Worm (Caenorhabditis elegans) whole organism, L4 larva: ENCODE data around the gene cyn-16.

ENCODE experiments used
- F10B5.3 ChIP-seq: sonication (generic microtip); optimal IDR thresholded peaks from 2 replicates; lab custom pipeline; 2016; ENCODE audit warnings: mild to moderate bottlenecking, missing genetic modification characterization, missing compliant biosample characterization
- F26F4.8 ChIP-seq: fragments of 200-800 bp; sonication (Bioruptor generic); conservative IDR thresholded peaks from 2 replicates; pipeline ENCODE4 v1.3.6; 2022; ENCODE audit warnings: missing genetic modification characterization, missing compliant biosample characterization
- F37D6.2 ChIP-seq: sonication (generic microtip); optimal IDR thresholded peaks from 2 replicates; lab custom pipeline; 2016; ENCODE audit warnings: mild to moderate bottlenecking, missing genetic modification characterization, missing compliant biosample characterization
- F44E2.7 ChIP-seq: fragments of 200-800 bp; sonication (Bioruptor generic); IDR thresholded peaks from 2 replicates; pipeline ENCODE4 v2.1.2; 2022; ENCODE audit warnings: missing genetic modification characterization, missing compliant biosample characterization
- Y105C5A.15 ChIP-seq: fragments of 200-800 bp; sonication (Bioruptor generic); IDR thresholded peaks from 2 replicates; pipeline ENCODE4 v1.3.6; 2022; ENCODE audit warnings: missing genetic modification characterization, missing compliant biosample characterization
- Y48G9A.11 ChIP-seq: fragments of 200-800 bp; sonication (Bioruptor generic); IDR thresholded peaks from 2 replicates; pipeline ENCODE4 v1.3.6; 2022; ENCODE audit warnings: missing genetic modification reagents, missing genetic modification characterization, missing compliant biosample characterization
- Y5F2A.4 ChIP-seq: fragments of 200-800 bp; sonication (Bioruptor generic); optimal IDR thresholded peaks from 2 replicates; lab custom pipeline; 2018; ENCODE audit warnings: mild to moderate bottlenecking, missing genetic modification characterization, missing compliant biosample characterization
- Y75B8A.6 ChIP-seq: fragments of 200-800 bp; sonication (Bioruptor generic); IDR thresholded peaks from 2 replicates; pipeline ENCODE4 v1.3.6; 2022; ENCODE audit warnings: missing genetic modification reagents, missing genetic modification characterization, missing compliant biosample characterization
- ZK337.2 ChIP-seq: fragments of 200-800 bp; sonication (Bioruptor generic); IDR thresholded peaks from 2 replicates; pipeline ENCODE4 v1.3.6; 2022; ENCODE audit warnings: missing genetic modification reagents, missing genetic modification characterization, missing compliant biosample characterization
- aly-2 ChIP-seq: sonication (generic microtip); optimal IDR thresholded peaks from 2 replicates; lab custom pipeline; 2018; ENCODE audit warnings: missing biosample characterization, missing genetic modification characterization
- ceh-20 ChIP-seq: fragments of 200-800 bp; sonication (Bioruptor generic); IDR thresholded peaks from 2 replicates; pipeline ENCODE4 v1.3.6; 2022; ENCODE audit warnings: missing genetic modification reagents, missing genetic modification characterization, missing compliant biosample characterization
- ceh-28 ChIP-seq: fragments of 150-350 bp; optimal IDR thresholded peaks from 2 replicates; lab custom pipeline; 2014; ENCODE audit warnings: missing biosample characterization, missing genetic modification reagents, missing genetic modification characterization
- ceh-32 ChIP-seq: sonication (generic microtip); optimal IDR thresholded peaks from 2 replicates; lab custom pipeline; 2016; ENCODE audit warnings: mild to moderate bottlenecking, missing genetic modification characterization, missing compliant biosample characterization; ENCODE audit not compliant: poor library complexity
- ceh-82 ChIP-seq: sonication (generic microtip); optimal IDR thresholded peaks from 2 replicates; lab custom pipeline; 2017; ENCODE audit warnings: missing biosample characterization, missing genetic modification characterization
- ctbp-1 ChIP-seq: fragments of 200-800 bp; sonication (Bioruptor generic); IDR thresholded peaks from 2 replicates; pipeline ENCODE4 v1.3.6; 2022; ENCODE audit warnings: missing genetic modification reagents, missing genetic modification characterization, missing compliant biosample characterization
- daf-12 ChIP-seq: fragments of 150-350 bp; optimal IDR thresholded peaks from 2 replicates; lab custom pipeline; 2014; ENCODE audit warnings: missing biosample characterization, missing genetic modification reagents, missing genetic modification characterization
- daf-16 ChIP-seq, 3 experiments: sonication (generic microtip); optimal IDR thresholded peaks; 2 replicates each; lab custom pipeline; 2016 to 2017; ENCODE audit warnings: missing genetic modification characterization in 3 of 3, missing genetic modification reagents in 3 of 3, mild to moderate bottlenecking in 2 of 3, missing compliant biosample characterization in 2 of 3, missing biosample characterization in 1 of 3, moderate library complexity in 1 of 3
- dmd-6 ChIP-seq: fragments of 200-800 bp; sonication (Bioruptor generic); IDR thresholded peaks from 2 replicates; pipeline ENCODE4 v1.3.6; 2022; ENCODE audit warnings: missing genetic modification reagents, missing genetic modification characterization, missing compliant biosample characterization
- dpl-1 ChIP-seq: fragments of 150-350 bp; optimal IDR thresholded peaks from 2 replicates; lab custom pipeline; 2014; ENCODE audit warnings: missing biosample characterization, missing genetic modification reagents, missing genetic modification characterization
- duxl-1 ChIP-seq: sonication (generic microtip); optimal IDR thresholded peaks from 2 replicates; lab custom pipeline; 2016; ENCODE audit warnings: mild to moderate bottlenecking, missing genetic modification characterization, moderate library complexity, missing compliant biosample characterization; ENCODE audit not compliant: poor library complexity
- dve-1 ChIP-seq: sonication (generic microtip); optimal IDR thresholded peaks from 2 replicates; lab custom pipeline; 2017; ENCODE audit warnings: antibody characterized with exemption, mild to moderate bottlenecking, missing genetic modification characterization, missing compliant biosample characterization; ENCODE audit not compliant: insufficient read depth
- egl-43 ChIP-seq: fragments of 200-800 bp; sonication (Bioruptor generic); IDR thresholded peaks from 2 replicates; pipeline ENCODE4 v1.3.6; 2022; ENCODE audit warnings: missing genetic modification reagents, missing genetic modification characterization, missing compliant biosample characterization
- gei-8 ChIP-seq: fragments of 200-800 bp; sonication (Bioruptor generic); optimal IDR thresholded peaks from 2 replicates; lab custom pipeline; 2018; ENCODE audit warnings: mild to moderate bottlenecking, missing genetic modification characterization, missing compliant biosample characterization
- hif-1 ChIP-seq, 2 experiments: sonication (generic microtip); optimal IDR thresholded peaks; 2 replicates each; lab custom pipeline; 2016 to 2017; ENCODE audit warnings: missing compliant biosample characterization in 2 of 2, missing genetic modification characterization in 2 of 2, missing genetic modification reagents in 2 of 2, missing genotype in 2 of 2, mild to moderate bottlenecking in 1 of 2
- hlh-30 ChIP-seq: sonication (generic microtip); optimal IDR thresholded peaks from 2 replicates; lab custom pipeline; 2017; ENCODE audit warnings: antibody characterized with exemption, mild to moderate bottlenecking, missing genetic modification characterization, missing compliant biosample characterization; ENCODE audit not compliant: insufficient read depth
- jun-1 ChIP-seq: fragments of 150-350 bp; optimal IDR thresholded peaks from 2 replicates; lab custom pipeline; 2014; ENCODE audit warnings: missing biosample characterization, missing genetic modification reagents, missing genetic modification characterization
- lim-7 ChIP-seq: fragments of 200-800 bp; sonication (Bioruptor generic); IDR thresholded peaks from 2 replicates; pipeline ENCODE4 v1.3.6; 2022; ENCODE audit warnings: missing genetic modification characterization, missing compliant biosample characterization
- lin-1 ChIP-seq: fragments of 200-800 bp; sonication (Bioruptor generic); IDR thresholded peaks from 2 replicates; pipeline ENCODE4 v1.3.6; 2022; ENCODE audit warnings: missing genetic modification reagents, missing genetic modification characterization, missing compliant biosample characterization
- lin-13 ChIP-seq: fragments of 150-350 bp; optimal IDR thresholded peaks from 2 replicates; lab custom pipeline; 2014; ENCODE audit warnings: missing biosample characterization, missing genetic modification reagents, missing genetic modification characterization
- lin-15B ChIP-seq: fragments of 150-350 bp; sonication (generic microtip); optimal IDR thresholded peaks from 3 replicates; lab custom pipeline; 2014; ENCODE audit warnings: missing biosample characterization, missing genetic modification characterization
- lin-38 ChIP-seq: fragments of 200-800 bp; sonication (Bioruptor generic); IDR thresholded peaks from 2 replicates; pipeline ENCODE4 v1.3.6; 2022; ENCODE audit warnings: missing genetic modification reagents, missing genetic modification characterization, missing compliant biosample characterization
- lin-39 ChIP-seq: fragments of 150-350 bp; optimal IDR thresholded peaks from 2 replicates; lab custom pipeline; 2014; ENCODE audit warnings: missing biosample characterization, missing genetic modification reagents, missing genetic modification characterization
- madf-9 ChIP-seq: fragments of 200-800 bp; sonication (Bioruptor generic); conservative IDR thresholded peaks from 2 replicates; pipeline ENCODE4 v1.3.6; 2022; ENCODE audit warnings: missing genetic modification reagents, missing genetic modification characterization, missing compliant biosample characterization
- mdl-1 ChIP-seq, 2 experiments: fragments of 150-350 bp in 1 of 2; sonication (generic microtip) in 1 of 2; optimal IDR thresholded peaks; 2 replicates each; lab custom pipeline; 2014 to 2017; ENCODE audit warnings: missing biosample characterization in 2 of 2, missing genetic modification characterization in 2 of 2
- mdt-29 ChIP-seq: fragments of 200-800 bp; sonication (Bioruptor generic); IDR thresholded peaks from 2 replicates; pipeline ENCODE4 v1.3.6; 2022; ENCODE audit warnings: missing genetic modification reagents, missing genetic modification characterization, missing compliant biosample characterization
- mxl-2 ChIP-seq: fragments of 200-800 bp; sonication (Bioruptor generic); conservative IDR thresholded peaks from 2 replicates; pipeline ENCODE4 v1.3.6; 2022; ENCODE audit warnings: missing genetic modification reagents, missing genetic modification characterization, missing compliant biosample characterization
- mxl-3 ChIP-seq: fragments of 200-800 bp; sonication (Bioruptor generic); optimal IDR thresholded peaks from 2 replicates; lab custom pipeline; 2018; ENCODE audit warnings: mild to moderate bottlenecking, missing genetic modification characterization, missing compliant biosample characterization
- nhr-10 ChIP-seq: fragments of 150-350 bp; optimal IDR thresholded peaks from 2 replicates; lab custom pipeline; 2014; ENCODE audit warnings: missing biosample characterization, missing genetic modification characterization
- nhr-11 ChIP-seq: fragments of 150-350 bp; optimal IDR thresholded peaks from 2 replicates; lab custom pipeline; 2014; ENCODE audit warnings: missing biosample characterization, missing genetic modification characterization
- nhr-237 ChIP-seq: sonication (generic microtip); optimal IDR thresholded peaks from 2 replicates; lab custom pipeline; 2017; ENCODE audit warnings: missing biosample characterization, missing genetic modification characterization
- nhr-42 ChIP-seq: fragments of 200-800 bp; sonication (Bioruptor generic); IDR thresholded peaks from 2 replicates; pipeline ENCODE4 v1.3.6; 2022; ENCODE audit warnings: missing genetic modification characterization, missing compliant biosample characterization
- nhr-6 ChIP-seq: fragments of 150-350 bp; optimal IDR thresholded peaks from 2 replicates; lab custom pipeline; 2014; ENCODE audit warnings: missing biosample characterization, missing genetic modification characterization
- nhr-77 ChIP-seq: fragments of 150-350 bp; optimal IDR thresholded peaks from 2 replicates; lab custom pipeline; 2014; ENCODE audit warnings: missing biosample characterization, missing genetic modification characterization
- php-3 ChIP-seq: fragments of 200-800 bp; sonication (Bioruptor generic); IDR thresholded peaks from 2 replicates; pipeline ENCODE4 v1.3.6; 2022; ENCODE audit warnings: missing genetic modification reagents, missing genetic modification characterization, missing compliant biosample characterization
- pqm-1 ChIP-seq: sonication (generic microtip); optimal IDR thresholded peaks from 2 replicates; lab custom pipeline; 2017; ENCODE audit warnings: missing biosample characterization, missing genetic modification characterization
- rbr-2 ChIP-seq: sonication (generic microtip); optimal IDR thresholded peaks from 2 replicates; lab custom pipeline; 2016; ENCODE audit warnings: missing genotype, missing genetic modification characterization, missing compliant biosample characterization
- snpc-1.2 ChIP-seq: fragments of 200-800 bp; sonication (Bioruptor generic); IDR thresholded peaks from 2 replicates; pipeline ENCODE4 v1.3.6; 2022; ENCODE audit warnings: missing genetic modification reagents, missing genetic modification characterization, missing compliant biosample characterization
- snpc-4 ChIP-seq: fragments of 150-350 bp; optimal IDR thresholded peaks from 2 replicates; lab custom pipeline; 2014; ENCODE audit warnings: missing biosample characterization, missing genetic modification characterization
- spr-1 ChIP-seq: sonication (generic microtip); optimal IDR thresholded peaks from 2 replicates; lab custom pipeline; 2016; ENCODE audit warnings: mild to moderate bottlenecking, missing genetic modification characterization, missing compliant biosample characterization
- vab-7 ChIP-seq: fragments of 200-800 bp; sonication (Bioruptor generic); IDR thresholded peaks from 2 replicates; pipeline ENCODE4 v1.3.6; 2022; ENCODE audit warnings: missing genetic modification reagents, missing genetic modification characterization, missing compliant biosample characterization
- ztf-11 ChIP-seq: fragments of 150-350 bp; optimal IDR thresholded peaks from 2 replicates; lab custom pipeline; 2014; ENCODE audit warnings: missing biosample characterization, missing genetic modification characterization
- ztf-7 ChIP-seq: fragments of 150-350 bp; optimal IDR thresholded peaks from 2 replicates; lab custom pipeline; 2014; ENCODE audit warnings: missing biosample characterization, missing genetic modification characterization

cyn-16 gene

ce11 chrII:12040167-12040566, 3.6 kb upstream of the cyn-16 start (continued):
- TF ChIP-seq jun-1 (no peak), F44E2.7 (GFP tag; lab: Robert Waterston, UW) (no peak), lin-38 (GFP tag; lab: Robert Waterston, UW) (peak; percentile 49; the same call in 1 of the 2 replicates), egl-43 (GFP tag; lab: Robert Waterston, UW) (no peak), vab-7 (GFP tag; lab: Robert Waterston, UW) (no peak), lin-1 (GFP tag; lab: Robert Waterston, UW) (peak; percentile 45; the same call in 1 of the 2 replicates), ztf-7 (tag; lab: Kevin White, UChicago) (no peak), ceh-28 (tag; lab: Kevin White, UChicago) (no peak), dpl-1 (GFP tag; lab: Kevin White, UChicago) (peak; percentile 22), snpc-4 (no peak), F26F4.8 (GFP tag; lab: Robert Waterston, UW) (no peak), ZK337.2 (GFP tag; lab: Robert Waterston, UW) (no peak), duxl-1 (tag; lab: Kevin White, UChicago) (no peak), dmd-6 (GFP tag; lab: Robert Waterston, UW) (peak; percentile 81), snpc-1.2 (no peak), hlh-30 (peak; percentile 40), Y5F2A.4 (no peak), Y75B8A.6 (GFP tag; lab: Robert Waterston, UW) (no peak), F37D6.2 (tag; lab: Kevin White, UChicago) (no peak), Y105C5A.15 (GFP tag; lab: Robert Waterston, UW) (no peak), lin-15B (no peak), nhr-11 (tag; lab: Kevin White, UChicago) (peak; percentile 48), mdt-29 (GFP tag; lab: Robert Waterston, UW) (0 out of 2 replicates have a peak, but pooled peaks have one; percentile 27), nhr-10 (tag; lab: Kevin White, UChicago) (no peak), daf-16 (GFP tag; optimal IDR thresholded peaks at IDR 0.05; lab: Kevin White, UChicago) (no peak), daf-16 (tag; optimal IDR thresholded peaks at IDR 0.05; lab: Kevin White, UChicago) (peak; percentile 96), nhr-77 (tag; lab: Kevin White, UChicago) (peak; percentile 81), madf-9 (GFP tag; lab: Robert Waterston, UW) (no peak), F10B5.3 (tag; lab: Kevin White, UChicago) (no peak), nhr-237 (tag; lab: Kevin White, UChicago) (no peak), lin-39 (tag; lab: Kevin White, UChicago) (no peak), spr-1 (tag; lab: Kevin White, UChicago) (no peak), hif-1 (tag; optimal IDR thresholded peaks at IDR 0.05; lab: Kevin White, UChicago) (peak; percentile 91 to 100), ztf-11 (tag; lab: Kevin White, UChicago) (no peak), ceh-20 (GFP tag; lab: Robert Waterston, UW) (no peak), ceh-32 (tag; lab: Kevin White, UChicago) (no peak), aly-2 (tag; lab: Kevin White, UChicago) (no peak), ctbp-1 (no peak), mxl-3 (GFP tag; lab: Kevin White, UChicago) (no peak), rbr-2 (tag; lab: Kevin White, UChicago) (no peak), pqm-1 (tag; lab: Kevin White, UChicago) (peak; percentile 82), dve-1 (tag; lab: Kevin White, UChicago) (peak; percentile 87), gei-8 (no peak), mxl-2 (GFP tag; lab: Robert Waterston, UW) (no peak), nhr-42 (no peak), lim-7 (no peak), nhr-6 (tag; lab: Kevin White, UChicago) (peak; percentile 8), php-3 (GFP tag; lab: Robert Waterston, UW) (no peak), mdl-1 (tag; optimal IDR thresholded peaks at IDR 0.05; lab: Kevin White, UChicago) (peak in 1 of 2 experiments; percentile 68), daf-12 (no peak), Y48G9A.11 (GFP tag; lab: Robert Waterston, UW) (no peak), lin-13 (GFP tag; lab: Kevin White, UChicago) (no peak), ceh-82 (tag; lab: Kevin White, UChicago) (no peak)
